Fruit fly (Drosophila melanogaster) whole organism, prepupa: ENCODE results near the gene Hsc20.

Experiments used
- CG10631 ChIP-seq: fragments of 200-800 bp; sonication (Bioruptor generic); optimal IDR thresholded peaks from 2 replicates; lab custom pipeline; 2016; ENCODE audit warnings: missing biosample characterization, missing genetic modification characterization
- CG11902 ChIP-seq: fragments of 200-800 bp; sonication (Bioruptor generic); optimal IDR thresholded peaks from 3 replicates; lab custom pipeline; 2016; ENCODE audit warnings: missing biosample characterization, missing genetic modification characterization
- CG15336 ChIP-seq: fragments of 200-800 bp; sonication (Bioruptor generic); IDR thresholded peaks from 2 replicates; pipeline ENCODE4 v1.3.6; 2022; ENCODE audit warnings: missing biosample characterization, missing genetic modification characterization
- CG3919 ChIP-seq: fragments of 200-800 bp; sonication (Bioruptor generic); optimal IDR thresholded peaks from 3 replicates; lab custom pipeline; 2016; ENCODE audit warnings: missing biosample characterization, missing genetic modification characterization
- Gug ChIP-seq: fragments of 200-800 bp; sonication (Bioruptor generic); IDR thresholded peaks from 2 replicates; pipeline ENCODE4 v1.3.6; 2022; ENCODE audit warnings: missing biosample characterization, missing genetic modification characterization
- Hr38 ChIP-seq: sonication (Bioruptor generic); optimal IDR thresholded peaks from 2 replicates; lab custom pipeline; 2016; ENCODE audit warnings: missing biosample characterization, missing genetic modification characterization
- Hr4 ChIP-seq: fragments of 200-800 bp; sonication (Bioruptor generic); optimal IDR thresholded peaks from 3 replicates; lab custom pipeline; 2016; ENCODE audit warnings: missing biosample characterization, missing genetic modification characterization
- Met ChIP-seq: fragments of 200-800 bp; sonication (Bioruptor generic); optimal IDR thresholded peaks from 3 replicates; lab custom pipeline; 2016; ENCODE audit warnings: missing biosample characterization, missing genetic modification characterization
- OdsH ChIP-seq: fragments of 200-800 bp; sonication (Bioruptor generic); optimal IDR thresholded peaks from 3 replicates; lab custom pipeline; 2016; ENCODE audit warnings: missing biosample characterization, missing genetic modification characterization
- achi ChIP-seq: fragments of 200-800 bp; sonication (Bioruptor generic); optimal IDR thresholded peaks from 3 replicates; lab custom pipeline; 2016; ENCODE audit warnings: missing biosample characterization, missing genetic modification characterization
- cyc ChIP-seq: fragments of 200-800 bp; sonication (Bioruptor generic); optimal IDR thresholded peaks from 3 replicates; lab custom pipeline; 2016; ENCODE audit warnings: missing biosample characterization, missing genetic modification characterization
- lz ChIP-seq: fragments of 200-800 bp; sonication (Bioruptor generic); optimal IDR thresholded peaks from 3 replicates; lab custom pipeline; 2016; ENCODE audit warnings: missing biosample characterization, missing genetic modification characterization
- vri ChIP-seq: fragments of 200-800 bp; sonication (Bioruptor generic); optimal IDR thresholded peaks from 3 replicates; lab custom pipeline; 2016; ENCODE audit warnings: missing biosample characterization, mild to moderate bottlenecking, missing genetic modification characterization

DNA sequence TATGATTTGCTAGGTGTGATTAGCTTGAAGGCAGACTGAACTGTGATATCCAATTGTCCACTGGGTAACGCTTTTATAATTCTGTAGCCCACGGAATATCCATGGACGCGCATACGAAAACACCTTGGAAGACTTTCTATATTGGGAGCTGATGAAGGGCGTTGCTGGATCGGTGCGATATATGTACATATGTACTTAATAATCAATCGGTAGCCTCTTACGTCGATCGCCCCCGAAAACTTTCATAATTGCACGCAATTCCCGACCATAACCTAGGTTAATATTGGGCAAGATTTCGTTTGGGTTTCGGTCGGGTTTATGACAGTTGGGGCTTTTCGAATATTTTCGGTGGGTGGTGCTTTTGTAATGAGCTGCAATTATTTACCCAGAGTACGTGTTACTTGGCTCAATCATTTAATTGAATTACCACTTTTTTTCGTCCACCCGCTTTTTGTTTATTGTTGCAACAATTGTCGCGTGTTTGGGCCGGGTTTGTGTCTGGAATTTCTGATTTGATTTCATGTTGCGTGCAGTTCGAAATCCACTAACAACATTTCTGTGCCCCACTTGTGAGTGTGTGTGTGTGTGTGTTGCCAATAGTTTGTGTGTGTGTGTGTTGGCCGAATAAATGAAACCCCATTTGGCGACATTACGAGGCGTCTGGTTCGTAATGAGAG is 49.1 kb downstream of the Hsc20 start, which contains the start of gene CG13049:
- TF ChIP-seq CG10631 (GFP tag; lab: Kevin White, UChicago), result no peak
- no peak for TF ChIP-seq Met
- no peak for TF ChIP-seq cyc
- TF ChIP-seq CG11902 (GFP tag; lab: Kevin White, UChicago), result no peak
- TF ChIP-seq vri (GFP tag; lab: Kevin White, UChicago), result no peak
- no peak for TF ChIP-seq achi (GFP tag; lab: Kevin White, UChicago)
- TF ChIP-seq CG3919 (GFP tag; lab: Kevin White, UChicago), result no peak
- TF ChIP-seq Hr4, result no peak
- no peak for TF ChIP-seq lz (GFP tag; lab: Kevin White, UChicago)
- no peak for TF ChIP-seq Gug (GFP tag; lab: Robert Waterston, UW)
- TF ChIP-seq OdsH (GFP tag; lab: Kevin White, UChicago), result no peak
- no peak for TF ChIP-seq CG15336
- TF ChIP-seq Hr38 (GFP tag; lab: Kevin White, UChicago), result no peak
